Fruit fly (Drosophila melanogaster) whole organism, embryonic: ENCODE data around the gene Phyhd1.
A peak's percentile ranks its signal among the peaks of the same experiment; 100 is the strongest.

Experiments used
- Adf1 ChIP-seq: fragments of 200-800 bp; sonication (Bioruptor generic); IDR thresholded peaks from 2 replicates; pipeline ENCODE4 v1.3.6; 2022; ENCODE audit warnings: missing biosample characterization, missing genetic modification characterization
- Bteb2 ChIP-seq: fragments of 200-800 bp; sonication (Bioruptor generic); optimal IDR thresholded peaks from 2 replicates; lab custom pipeline; 2016; ENCODE audit warnings: missing biosample characterization, missing genetic modification characterization
- CG11695 ChIP-seq: fragments of 200-800 bp; sonication (Bioruptor generic); IDR thresholded peaks from 3 replicates; pipeline ENCODE4 v1.3.6; 2022; ENCODE audit warnings: missing biosample characterization, missing genetic modification characterization
- CG1233 ChIP-seq: fragments of 200-800 bp; sonication (Bioruptor generic); optimal IDR thresholded peaks from 4 replicates; lab custom pipeline; 2018; ENCODE audit warnings: missing biosample characterization, mild to moderate bottlenecking, missing genetic modification characterization
- CG13624 ChIP-seq: fragments of 200-800 bp; sonication (Bioruptor generic); optimal IDR thresholded peaks from 2 replicates; lab custom pipeline; 2016; ENCODE audit warnings: missing biosample characterization, missing genetic modification characterization
- CG17361 ChIP-seq: fragments of 200-800 bp; sonication (Bioruptor generic); IDR thresholded peaks from 3 replicates; pipeline ENCODE4 v1.3.6; 2022; ENCODE audit warnings: missing biosample characterization, missing genetic modification characterization
- CG17385 ChIP-seq: fragments of 200-800 bp; sonication (Bioruptor generic); optimal IDR thresholded peaks from 3 replicates; lab custom pipeline; 2018; ENCODE audit warnings: missing biosample characterization, mild to moderate bottlenecking, missing genetic modification characterization
- CG1832 ChIP-seq: fragments of 200-800 bp; sonication (Bioruptor generic); optimal IDR thresholded peaks from 2 replicates; lab custom pipeline; 2017; ENCODE audit warnings: missing biosample characterization, mild to moderate bottlenecking, missing genetic modification characterization, inconsistent platforms
- CG2875 ChIP-seq: fragments of 200-800 bp; sonication (Bioruptor generic); optimal IDR thresholded peaks from 2 replicates; lab custom pipeline; 2017; ENCODE audit warnings: missing biosample characterization, mild to moderate bottlenecking, missing genetic modification characterization, missing genetic modification reagents
- CG2889 ChIP-seq: fragments of 200-800 bp; sonication (Bioruptor generic); IDR thresholded peaks from 3 replicates; pipeline ENCODE4 v1.3.6; 2022; ENCODE audit warnings: missing biosample characterization, missing genetic modification characterization
- CG31224 ChIP-seq: fragments of 200-800 bp; sonication (Bioruptor generic); IDR thresholded peaks from 2 replicates; pipeline ENCODE4 v1.3.6; 2022; ENCODE audit warnings: missing biosample characterization, missing genetic modification characterization
- CG31441 ChIP-seq: fragments of 200-800 bp; sonication (Bioruptor generic); IDR thresholded peaks from 2 replicates; pipeline ENCODE4 v1.3.6; 2022; ENCODE audit warnings: missing biosample characterization, missing genetic modification characterization
- CG34376 ChIP-seq: fragments of 200-800 bp; sonication (Bioruptor generic); optimal IDR thresholded peaks from 2 replicates; lab custom pipeline; 2018; ENCODE audit warnings: missing biosample characterization, mild to moderate bottlenecking, missing genetic modification characterization
- CG4404 ChIP-seq: fragments of 200-800 bp; sonication (Bioruptor generic); IDR thresholded peaks from 2 replicates; pipeline ENCODE4 v1.3.6; 2022; ENCODE audit warnings: missing biosample characterization, missing genetic modification characterization
- CG4854 ChIP-seq: fragments of 200-800 bp; sonication (Bioruptor generic); optimal IDR thresholded peaks from 2 replicates; lab custom pipeline; 2016; ENCODE audit warnings: missing biosample characterization, missing genetic modification characterization, inconsistent platforms
- CG6272 ChIP-seq: fragments of 200-800 bp; sonication (Bioruptor generic); IDR thresholded peaks from 2 replicates; pipeline ENCODE4 v1.3.6; 2022; ENCODE audit warnings: missing biosample characterization, missing genetic modification characterization
- CG7963 ChIP-seq: fragments of 200-800 bp; sonication (Bioruptor generic); IDR thresholded peaks from 3 replicates; pipeline ENCODE4 v1.3.6; 2022; ENCODE audit warnings: missing biosample characterization, missing genetic modification characterization; ENCODE audit not compliant: partially characterized antibody
- CG7987 ChIP-seq: fragments of 200-800 bp; sonication (Bioruptor generic); optimal IDR thresholded peaks from 2 replicates; lab custom pipeline; 2018; ENCODE audit warnings: missing biosample characterization, mild to moderate bottlenecking, missing genetic modification characterization, moderate library complexity
- CG8089 ChIP-seq: fragments of 200-800 bp; sonication (Bioruptor generic); optimal IDR thresholded peaks from 3 replicates; lab custom pipeline; 2016; ENCODE audit warnings: missing biosample characterization, missing genetic modification characterization
- CG8388 ChIP-seq: fragments of 200-800 bp; sonication (Bioruptor generic); optimal IDR thresholded peaks from 2 replicates; lab custom pipeline; 2019; ENCODE audit warnings: missing biosample characterization, mild to moderate bottlenecking, missing genetic modification characterization, moderate library complexity
- CG9215 ChIP-seq: fragments of 200-800 bp; sonication (Bioruptor generic); IDR thresholded peaks from 2 replicates; pipeline ENCODE4 v1.3.6; 2022; ENCODE audit warnings: missing biosample characterization, missing genetic modification characterization
- Doc2 ChIP-seq: fragments of 200-800 bp; sonication (Bioruptor generic); IDR thresholded peaks from 2 replicates; pipeline ENCODE4 v1.3.6; 2022; ENCODE audit warnings: missing biosample characterization, missing genetic modification characterization
- Dp ChIP-seq: fragments of 200-800 bp; sonication (Bioruptor generic); optimal IDR thresholded peaks from 2 replicates; lab custom pipeline; 2018; ENCODE audit warnings: missing biosample characterization, mild to moderate bottlenecking, missing genetic modification characterization, moderate library complexity
- E2f2 ChIP-seq: fragments of 200-800 bp; sonication (Bioruptor generic); IDR thresholded peaks from 2 replicates; pipeline ENCODE4 v1.3.6; 2022; ENCODE audit warnings: missing biosample characterization, missing genetic modification characterization
- Eip74EF ChIP-seq, 2 experiments: fragments of 200-800 bp in 1 of 2; fragments of >200 bp in 1 of 2; sonication (Bioruptor generic) in 1 of 2; optimal IDR thresholded peaks; 2 replicates each; lab custom pipeline; 2017 to 2019; ENCODE audit warnings: missing biosample characterization in 2 of 2, missing genetic modification characterization in 2 of 2, mild to moderate bottlenecking in 1 of 2, moderate library complexity in 1 of 2
- HHEX ChIP-seq: fragments of 200-800 bp; sonication (Bioruptor generic); optimal IDR thresholded peaks from 3 replicates; lab custom pipeline; 2017; ENCODE audit warnings: missing biosample characterization, mild to moderate bottlenecking, missing genetic modification characterization, missing genetic modification reagents
- Hand ChIP-seq: fragments of 200-800 bp; sonication (Bioruptor generic); optimal IDR thresholded peaks from 2 replicates; lab custom pipeline; 2017; ENCODE audit warnings: mild to moderate bottlenecking, missing biosample characterization, missing genetic modification reagents, missing genetic modification characterization
- Lim3 ChIP-seq: fragments of 200-800 bp; sonication (Bioruptor generic); IDR thresholded peaks from 2 replicates; pipeline ENCODE4 v1.3.6; 2022; ENCODE audit warnings: missing biosample characterization, missing genetic modification characterization
- Nf-YC ChIP-seq: fragments of 200-800 bp; optimal IDR thresholded peaks from 3 replicates; lab custom pipeline; 2019; ENCODE audit warnings: missing biosample characterization, mild to moderate bottlenecking, missing genetic modification characterization, moderate library complexity
- Optix ChIP-seq: fragments of 200-800 bp; sonication (Bioruptor generic); IDR thresholded peaks from 3 replicates; pipeline ENCODE4 v1.3.6; 2022; ENCODE audit warnings: missing biosample characterization, missing genetic modification characterization
- Spps ChIP-seq: fragments of 200-800 bp; sonication (Bioruptor generic); optimal IDR thresholded peaks from 2 replicates; lab custom pipeline; 2018; ENCODE audit warnings: missing biosample characterization, mild to moderate bottlenecking, missing genetic modification characterization
- YL-1 ChIP-seq: fragments of 200-800 bp; sonication (Bioruptor generic); optimal IDR thresholded peaks from 3 replicates; lab custom pipeline; 2017; ENCODE audit warnings: missing biosample characterization, mild to moderate bottlenecking, missing genetic modification characterization
- caup ChIP-seq: fragments of 200-800 bp; sonication (Bioruptor generic); optimal IDR thresholded peaks from 3 replicates; lab custom pipeline; 2017; ENCODE audit warnings: missing biosample characterization, mild to moderate bottlenecking, missing genetic modification characterization, moderate library complexity; ENCODE audit not compliant: severe bottlenecking
- chn ChIP-seq: fragments of 200-800 bp; sonication (Bioruptor generic); optimal IDR thresholded peaks from 2 replicates; lab custom pipeline; 2016; ENCODE audit warnings: missing biosample characterization, missing genetic modification characterization
- crc ChIP-seq: fragments of 200-800 bp; sonication (Bioruptor generic); optimal IDR thresholded peaks from 2 replicates; lab custom pipeline; 2016; ENCODE audit warnings: missing biosample characterization, missing genetic modification characterization
- disco-r ChIP-seq: fragments of 200-800 bp; sonication (Bioruptor generic); optimal IDR thresholded peaks from 2 replicates; lab custom pipeline; 2016; ENCODE audit warnings: missing biosample characterization, missing genetic modification characterization
- dmrt11E ChIP-seq: fragments of 200-800 bp; sonication (Bioruptor generic); optimal IDR thresholded peaks from 3 replicates; lab custom pipeline; 2018; ENCODE audit warnings: missing biosample characterization, mild to moderate bottlenecking, missing genetic modification characterization, moderate library complexity
- dpn ChIP-seq, 2 experiments: fragments of 200-800 bp; sonication (Bioruptor generic); optimal IDR thresholded peaks; 3 replicates each; lab custom pipeline; 2016; ENCODE audit warnings: missing biosample characterization in 2 of 2, missing genetic modification characterization in 2 of 2
- fd96Cb ChIP-seq: fragments of 200-800 bp; sonication (Bioruptor generic); optimal IDR thresholded peaks from 2 replicates; lab custom pipeline; 2018; ENCODE audit warnings: missing biosample characterization, mild to moderate bottlenecking, missing genetic modification characterization, moderate library complexity
- fru ChIP-seq: fragments of >200 bp; optimal IDR thresholded peaks from 2 replicates; lab custom pipeline; 2017
- inv ChIP-seq: fragments of 200-800 bp; sonication (Bioruptor generic); IDR thresholded peaks from 2 replicates; pipeline ENCODE4 v1.3.6; 2022; ENCODE audit warnings: missing biosample characterization, missing genetic modification characterization; ENCODE audit not compliant: partially characterized antibody
- lov ChIP-seq, 2 experiments: fragments of 200-800 bp in 1 of 2; fragments of >200 bp in 1 of 2; sonication (Bioruptor generic) in 1 of 2; IDR thresholded peaks in 1 of 2; optimal IDR thresholded peaks in 1 of 2; 2 replicates in 1 of 2; 3 replicates in 1 of 2; pipeline versions ENCODE4 v1.3.6 to Lab custom; 2017 to 2022; ENCODE audit warnings: missing biosample characterization in 1 of 2, missing genetic modification characterization in 1 of 2
- nmo ChIP-seq: fragments of 200-800 bp; sonication (Bioruptor generic); optimal IDR thresholded peaks from 2 replicates; lab custom pipeline; 2018; ENCODE audit warnings: missing biosample characterization, mild to moderate bottlenecking, missing genetic modification characterization, moderate library complexity
- pfk ChIP-seq: fragments of 200-800 bp; sonication (Bioruptor generic); optimal IDR thresholded peaks from 2 replicates; lab custom pipeline; 2018; ENCODE audit warnings: missing biosample characterization, mild to moderate bottlenecking, missing genetic modification characterization, moderate library complexity
- phol ChIP-seq: fragments of 200-800 bp; sonication (Bioruptor generic); optimal IDR thresholded peaks from 3 replicates; lab custom pipeline; 2018; ENCODE audit warnings: missing biosample characterization, mild to moderate bottlenecking, missing genetic modification characterization, moderate library complexity
- salm ChIP-seq: fragments of 200-800 bp; sonication (Bioruptor generic); optimal IDR thresholded peaks from 2 replicates; lab custom pipeline; 2018; ENCODE audit warnings: missing biosample characterization, mild to moderate bottlenecking, missing genetic modification characterization
- slou ChIP-seq: fragments of 200-800 bp; sonication (Bioruptor generic); optimal IDR thresholded peaks from 3 replicates; lab custom pipeline; 2016; ENCODE audit warnings: missing biosample characterization, missing genetic modification characterization
- tx ChIP-seq: fragments of 200-800 bp; sonication (Bioruptor generic); optimal IDR thresholded peaks from 2 replicates; lab custom pipeline; 2016; ENCODE audit warnings: missing biosample characterization, missing genetic modification characterization
- unc-4 ChIP-seq: fragments of 200-800 bp; sonication (Bioruptor generic); IDR thresholded peaks from 2 replicates; pipeline ENCODE4 v1.3.6; 2022; ENCODE audit warnings: missing biosample characterization, missing genetic modification characterization; ENCODE audit not compliant: partially characterized antibody
- usp ChIP-seq: fragments of >200 bp; optimal IDR thresholded peaks from 2 replicates; lab custom pipeline; 2017; ENCODE audit warnings: missing biosample characterization, missing genetic modification characterization
- z ChIP-seq: fragments of 200-800 bp; sonication (Bioruptor generic); IDR thresholded peaks from 3 replicates; pipeline ENCODE4 v1.3.6; 2022; ENCODE audit warnings: missing biosample characterization, missing genetic modification characterization

Gene Phyhd1

DNA sequence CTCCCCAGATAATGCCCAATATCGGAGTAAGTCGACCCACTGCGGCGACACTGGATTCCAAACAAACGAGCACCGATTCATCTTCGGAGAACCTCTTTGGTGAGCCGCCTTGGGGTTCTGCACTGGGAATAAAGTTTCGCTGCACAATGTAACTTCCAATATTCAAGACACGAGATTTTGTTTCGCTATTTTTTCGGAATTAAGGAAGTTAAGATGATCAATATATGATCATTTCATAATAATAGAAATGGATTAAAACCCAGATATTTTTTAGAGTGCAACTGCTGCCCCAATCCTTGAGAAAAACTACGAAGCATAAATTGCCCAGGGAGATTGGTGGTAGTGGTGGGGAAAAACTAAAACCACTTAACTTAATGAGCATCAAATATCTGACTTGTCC, 44.7 kb downstream of the Phyhd1 start (continued):
- peak in 1 of 2 experiments; percentile 50 for TF ChIP-seq dpn (GFP tag; optimal IDR thresholded peaks at IDR 0.05; lab: Kevin White, UChicago)
- no peak for TF ChIP-seq crc
- TF ChIP-seq disco-r (GFP tag; lab: Kevin White, UChicago): no peak
- TF ChIP-seq CG7987 (GFP tag; lab: Kevin White, UChicago): no peak
- no peak for TF ChIP-seq Doc2 (GFP tag; lab: Robert Waterston, UW)
- no peak for TF ChIP-seq CG13624 (GFP tag; lab: Kevin White, UChicago)
- TF ChIP-seq CG8388 (GFP tag; lab: Kevin White, UChicago): peak; percentile 43
- no peak for TF ChIP-seq CG4404 (GFP tag; lab: Robert Waterston, UW)
- peak; percentile 69 for TF ChIP-seq fd96Cb (tag; lab: Kevin White, UChicago)
- no peak for TF ChIP-seq CG31224
- TF ChIP-seq unc-4: no peak
- no peak for TF ChIP-seq CG6272 (GFP tag; lab: Robert Waterston, UW)
- no peak for TF ChIP-seq Lim3
- TF ChIP-seq phol (tag; lab: Kevin White, UChicago): peak; percentile 73
- no peak for TF ChIP-seq CG34376 (GFP tag; lab: Kevin White, UChicago)
- TF ChIP-seq caup (GFP tag; lab: Kevin White, UChicago): no peak
- TF ChIP-seq fru (lab: Kevin White, UChicago): no peak
- TF ChIP-seq slou (GFP tag; lab: Kevin White, UChicago): no peak
- TF ChIP-seq HHEX (GFP tag; lab: Kevin White, UChicago): no peak
- TF ChIP-seq Optix: no peak
- TF ChIP-seq CG1832: no peak
- no peak for TF ChIP-seq inv (GFP tag; lab: Robert Waterston, UW)
- TF ChIP-seq chn (GFP tag; lab: Kevin White, UChicago): no peak
- TF ChIP-seq Nf-YC (tag; lab: Kevin White, UChicago): no peak
- no peak for TF ChIP-seq Dp (GFP tag; lab: Kevin White, UChicago)
- peak; percentile 56 for TF ChIP-seq CG17361 (GFP tag; lab: Robert Waterston, UW)
- TF ChIP-seq CG31441: peak; percentile 65
- TF ChIP-seq tx: no peak
- no peak for TF ChIP-seq pfk
- TF ChIP-seq Hand: no peak
- TF ChIP-seq YL-1 (GFP tag; lab: Kevin White, UChicago): no peak
- peak; percentile 74 for TF ChIP-seq nmo (GFP tag; lab: Kevin White, UChicago)
- TF ChIP-seq Spps (tag; lab: Kevin White, UChicago): peak; percentile 66
- no peak for TF ChIP-seq Bteb2 (GFP tag; lab: Kevin White, UChicago)
- TF ChIP-seq dmrt11E (tag; lab: Kevin White, UChicago): peak; percentile 54
- TF ChIP-seq CG17385: no peak
- no peak for TF ChIP-seq CG11695 (GFP tag; lab: Robert Waterston, UW)
- no peak for TF ChIP-seq lov (optimal IDR thresholded peaks at IDR 0.05; lab: Kevin White, UChicago)
- TF ChIP-seq lov (GFP tag; IDR thresholded peaks at IDR 0.05; lab: Robert Waterston, UW): no peak
- TF ChIP-seq salm (tag; lab: Kevin White, UChicago): no peak
- TF ChIP-seq CG7963 (GFP tag; lab: Robert Waterston, UW): no peak
- no peak for TF ChIP-seq CG4854 (GFP tag; lab: Kevin White, UChicago)
- no peak for TF ChIP-seq CG8089
- no peak for TF ChIP-seq usp
- peak; percentile 38 for TF ChIP-seq CG2875
- no peak for TF ChIP-seq E2f2 (GFP tag; lab: Robert Waterston, UW)
- TF ChIP-seq z: no peak
- no peak for TF ChIP-seq Eip74EF (GFP tag; optimal IDR thresholded peaks at IDR 0.05; lab: Kevin White, UChicago)
- no peak for TF ChIP-seq Adf1 (GFP tag; lab: Robert Waterston, UW)
- TF ChIP-seq CG2889 (GFP tag; lab: Robert Waterston, UW): no peak
- peak; percentile 1 for TF ChIP-seq CG1233 (GFP tag; lab: Kevin White, UChicago)
- TF ChIP-seq CG9215: no peak
